Worm (Caenorhabditis elegans) whole organism, L4 larva: ENCODE measurements around the gene inx-11.

ENCODE experiments used
- D1046.2 ChIP-seq: fragments of 200-800 bp; sonication (Bioruptor generic); IDR thresholded peaks from 2 replicates; pipeline ENCODE4 v1.3.6; 2022; ENCODE audit warnings: missing genetic modification characterization, missing compliant biosample characterization
- F37D6.2 ChIP-seq: sonication (generic microtip); optimal IDR thresholded peaks from 2 replicates; lab custom pipeline; 2016; ENCODE audit warnings: mild to moderate bottlenecking, missing genetic modification characterization, missing compliant biosample characterization
- T20F7.1 ChIP-seq: fragments of 200-800 bp; sonication (Bioruptor generic); optimal IDR thresholded peaks from 2 replicates; lab custom pipeline; 2018; ENCODE audit warnings: mild to moderate bottlenecking, missing genetic modification characterization, missing compliant biosample characterization
- T26A8.4 ChIP-seq: fragments of 200-800 bp; sonication (Bioruptor generic); IDR thresholded peaks from 2 replicates; pipeline ENCODE4 v1.3.6; 2022; ENCODE audit warnings: missing genetic modification characterization, missing compliant biosample characterization
- Y105C5A.15 ChIP-seq: fragments of 200-800 bp; sonication (Bioruptor generic); IDR thresholded peaks from 2 replicates; pipeline ENCODE4 v1.3.6; 2022; ENCODE audit warnings: missing genetic modification characterization, missing compliant biosample characterization
- Y48G9A.11 ChIP-seq: fragments of 200-800 bp; sonication (Bioruptor generic); IDR thresholded peaks from 2 replicates; pipeline ENCODE4 v1.3.6; 2022; ENCODE audit warnings: missing genetic modification reagents, missing genetic modification characterization, missing compliant biosample characterization
- Y5F2A.4 ChIP-seq: fragments of 200-800 bp; sonication (Bioruptor generic); optimal IDR thresholded peaks from 2 replicates; lab custom pipeline; 2018; ENCODE audit warnings: mild to moderate bottlenecking, missing genetic modification characterization, missing compliant biosample characterization
- Y75B8A.6 ChIP-seq: fragments of 200-800 bp; sonication (Bioruptor generic); IDR thresholded peaks from 2 replicates; pipeline ENCODE4 v1.3.6; 2022; ENCODE audit warnings: missing genetic modification reagents, missing genetic modification characterization, missing compliant biosample characterization
- aha-1 ChIP-seq: fragments of 150-350 bp; peaks from one replicate; lab custom pipeline; 2014; ENCODE audit warnings: missing biosample characterization, missing genetic modification characterization
- ceh-28 ChIP-seq: fragments of 150-350 bp; optimal IDR thresholded peaks from 2 replicates; lab custom pipeline; 2014; ENCODE audit warnings: missing biosample characterization, missing genetic modification reagents, missing genetic modification characterization
- ceh-62 ChIP-seq: sonication (generic microtip); optimal IDR thresholded peaks from 2 replicates; lab custom pipeline; 2017; ENCODE audit warnings: missing biosample characterization, missing genetic modification characterization
- cey-2 ChIP-seq: sonication (generic microtip); optimal IDR thresholded peaks from 3 replicates; lab custom pipeline; 2017; ENCODE audit warnings: missing genetic modification characterization, mild to moderate bottlenecking, missing compliant biosample characterization, antibody characterized with exemption, borderline replicate concordance; ENCODE audit not compliant: insufficient read depth
- ctbp-1 ChIP-seq: fragments of 200-800 bp; sonication (Bioruptor generic); IDR thresholded peaks from 2 replicates; pipeline ENCODE4 v1.3.6; 2022; ENCODE audit warnings: missing genetic modification reagents, missing genetic modification characterization, missing compliant biosample characterization
- daf-8 ChIP-seq: fragments of 200-800 bp; sonication (Bioruptor generic); IDR thresholded peaks from 2 replicates; pipeline ENCODE4 v1.3.6; 2022; ENCODE audit warnings: missing genetic modification characterization, missing compliant biosample characterization
- dmd-6 ChIP-seq: fragments of 200-800 bp; sonication (Bioruptor generic); IDR thresholded peaks from 2 replicates; pipeline ENCODE4 v1.3.6; 2022; ENCODE audit warnings: missing genetic modification reagents, missing genetic modification characterization, missing compliant biosample characterization
- dmd-8 ChIP-seq: fragments of 200-800 bp; sonication (Bioruptor generic); IDR thresholded peaks from 2 replicates; pipeline ENCODE4 v1.3.6; 2022; ENCODE audit warnings: missing genetic modification characterization, missing compliant biosample characterization
- dmd-9 ChIP-seq: fragments of 200-800 bp; sonication (Bioruptor generic); IDR thresholded peaks from 2 replicates; pipeline ENCODE4 v1.3.6; 2022; ENCODE audit warnings: missing genetic modification reagents, missing genetic modification characterization, missing compliant biosample characterization
- dpl-1 ChIP-seq: fragments of 150-350 bp; optimal IDR thresholded peaks from 2 replicates; lab custom pipeline; 2014; ENCODE audit warnings: missing biosample characterization, missing genetic modification reagents, missing genetic modification characterization
- fkh-10 ChIP-seq: fragments of 150-350 bp; optimal IDR thresholded peaks from 2 replicates; lab custom pipeline; 2014; ENCODE audit warnings: missing biosample characterization, missing genetic modification reagents, missing genetic modification characterization
- hif-1 ChIP-seq, 2 experiments: sonication (generic microtip); optimal IDR thresholded peaks; 2 replicates each; lab custom pipeline; 2016 to 2017; ENCODE audit warnings: missing compliant biosample characterization in 2 of 2, missing genetic modification characterization in 2 of 2, missing genetic modification reagents in 2 of 2, missing genotype in 2 of 2, mild to moderate bottlenecking in 1 of 2
- hlh-11 ChIP-seq: fragments of 200-800 bp; sonication (Bioruptor generic); optimal IDR thresholded peaks from 2 replicates; lab custom pipeline; 2018; ENCODE audit warnings: mild to moderate bottlenecking, missing genetic modification characterization, missing compliant biosample characterization
- hmg-1.1 ChIP-seq: fragments of 200-800 bp; sonication (Bioruptor generic); IDR thresholded peaks from 2 replicates; pipeline ENCODE4 v1.3.6; 2022; ENCODE audit warnings: missing genetic modification reagents, missing genetic modification characterization, missing compliant biosample characterization
- lim-7 ChIP-seq: fragments of 200-800 bp; sonication (Bioruptor generic); IDR thresholded peaks from 2 replicates; pipeline ENCODE4 v1.3.6; 2022; ENCODE audit warnings: missing genetic modification characterization, missing compliant biosample characterization
- lin-29 ChIP-seq: fragments of 200-800 bp; sonication (Bioruptor generic); IDR thresholded peaks from 2 replicates; pipeline ENCODE4 v1.3.6; 2022; ENCODE audit warnings: missing genetic modification reagents, missing genetic modification characterization, missing compliant biosample characterization
- lin-38 ChIP-seq: fragments of 200-800 bp; sonication (Bioruptor generic); IDR thresholded peaks from 2 replicates; pipeline ENCODE4 v1.3.6; 2022; ENCODE audit warnings: missing genetic modification reagents, missing genetic modification characterization, missing compliant biosample characterization
- lin-39 ChIP-seq: fragments of 150-350 bp; optimal IDR thresholded peaks from 2 replicates; lab custom pipeline; 2014; ENCODE audit warnings: missing biosample characterization, missing genetic modification reagents, missing genetic modification characterization
- lsy-2 ChIP-seq, 2 experiments: fragments of 150-350 bp in 1 of 2; sonication (generic microtip) in 1 of 2; optimal IDR thresholded peaks; 2 replicates each; lab custom pipeline; 2014 to 2017; ENCODE audit warnings: missing biosample characterization in 2 of 2, missing genetic modification characterization in 2 of 2
- madf-9 ChIP-seq: fragments of 200-800 bp; sonication (Bioruptor generic); conservative IDR thresholded peaks from 2 replicates; pipeline ENCODE4 v1.3.6; 2022; ENCODE audit warnings: missing genetic modification reagents, missing genetic modification characterization, missing compliant biosample characterization
- mdl-1 ChIP-seq, 2 experiments: fragments of 150-350 bp in 1 of 2; sonication (generic microtip) in 1 of 2; optimal IDR thresholded peaks; 2 replicates each; lab custom pipeline; 2014 to 2017; ENCODE audit warnings: missing biosample characterization in 2 of 2, missing genetic modification characterization in 2 of 2
- mep-1 ChIP-seq: fragments of 150-350 bp; sonication (generic microtip); optimal IDR thresholded peaks from 3 replicates; lab custom pipeline; 2014; ENCODE audit warnings: missing biosample characterization, missing genetic modification characterization
- mxl-2 ChIP-seq: fragments of 200-800 bp; sonication (Bioruptor generic); conservative IDR thresholded peaks from 2 replicates; pipeline ENCODE4 v1.3.6; 2022; ENCODE audit warnings: missing genetic modification reagents, missing genetic modification characterization, missing compliant biosample characterization
- mxl-3 ChIP-seq: fragments of 200-800 bp; sonication (Bioruptor generic); optimal IDR thresholded peaks from 2 replicates; lab custom pipeline; 2018; ENCODE audit warnings: mild to moderate bottlenecking, missing genetic modification characterization, missing compliant biosample characterization
- nhr-102 ChIP-seq: sonication (generic microtip); optimal IDR thresholded peaks from 2 replicates; lab custom pipeline; 2016; ENCODE audit warnings: mild to moderate bottlenecking, missing genetic modification characterization, moderate library complexity, missing compliant biosample characterization
- nhr-237 ChIP-seq: sonication (generic microtip); optimal IDR thresholded peaks from 2 replicates; lab custom pipeline; 2017; ENCODE audit warnings: missing biosample characterization, missing genetic modification characterization
- nhr-41 ChIP-seq: fragments of 200-800 bp; sonication (Bioruptor generic); IDR thresholded peaks from 2 replicates; pipeline ENCODE4 v1.3.6; 2022; ENCODE audit warnings: missing genetic modification reagents, missing genetic modification characterization, missing compliant biosample characterization
- nhr-48 ChIP-seq: sonication (generic microtip); optimal IDR thresholded peaks from 2 replicates; lab custom pipeline; 2016; ENCODE audit warnings: mild to moderate bottlenecking, missing genetic modification characterization, missing compliant biosample characterization
- nhr-6 ChIP-seq: fragments of 150-350 bp; optimal IDR thresholded peaks from 2 replicates; lab custom pipeline; 2014; ENCODE audit warnings: missing biosample characterization, missing genetic modification characterization
- nhr-76 ChIP-seq: fragments of 150-350 bp; optimal IDR thresholded peaks from 2 replicates; lab custom pipeline; 2014; ENCODE audit warnings: missing biosample characterization, missing genetic modification characterization
- pha-4 ChIP-seq, 2 experiments: fragments of 150-350 bp in 1 of 2; fragments of 200-800 bp in 1 of 2; sonication (Bioruptor generic) in 1 of 2; IDR thresholded peaks in 1 of 2; optimal IDR thresholded peaks in 1 of 2; 2 replicates each; pipeline versions ENCODE4 v1.3.6 to Lab custom; 2014 to 2022; ENCODE audit warnings: missing genetic modification characterization in 2 of 2, missing genetic modification reagents in 2 of 2, missing biosample characterization in 1 of 2, missing compliant biosample characterization in 1 of 2
- php-3 ChIP-seq: fragments of 200-800 bp; sonication (Bioruptor generic); IDR thresholded peaks from 2 replicates; pipeline ENCODE4 v1.3.6; 2022; ENCODE audit warnings: missing genetic modification reagents, missing genetic modification characterization, missing compliant biosample characterization
- rbr-2 ChIP-seq: sonication (generic microtip); optimal IDR thresholded peaks from 2 replicates; lab custom pipeline; 2016; ENCODE audit warnings: missing genotype, missing genetic modification characterization, missing compliant biosample characterization
- saeg-2 ChIP-seq: fragments of 200-800 bp; sonication (Bioruptor generic); IDR thresholded peaks from 2 replicates; pipeline ENCODE4 v1.3.6; 2022; ENCODE audit warnings: missing genetic modification reagents, missing genetic modification characterization, missing compliant biosample characterization
- sdz-12 ChIP-seq: fragments of 200-800 bp; sonication (Bioruptor generic); optimal IDR thresholded peaks from 2 replicates; lab custom pipeline; 2018; ENCODE audit warnings: mild to moderate bottlenecking, missing genetic modification characterization, missing compliant biosample characterization
- set-16 ChIP-seq: fragments of 200-800 bp; sonication (Bioruptor generic); IDR thresholded peaks from 2 replicates; pipeline ENCODE4 v1.3.6; 2022; ENCODE audit warnings: missing genetic modification reagents, missing genetic modification characterization, missing compliant biosample characterization
- snpc-4 ChIP-seq: fragments of 150-350 bp; optimal IDR thresholded peaks from 2 replicates; lab custom pipeline; 2014; ENCODE audit warnings: missing biosample characterization, missing genetic modification characterization
- spr-1 ChIP-seq: sonication (generic microtip); optimal IDR thresholded peaks from 2 replicates; lab custom pipeline; 2016; ENCODE audit warnings: mild to moderate bottlenecking, missing genetic modification characterization, missing compliant biosample characterization
- spr-3 ChIP-seq: fragments of 200-800 bp; sonication (Bioruptor generic); optimal IDR thresholded peaks from 2 replicates; lab custom pipeline; 2018; ENCODE audit warnings: mild to moderate bottlenecking, missing genetic modification characterization, missing compliant biosample characterization
- tra-1 ChIP-seq: fragments of 200-800 bp; sonication (Bioruptor generic); IDR thresholded peaks from 2 replicates; pipeline ENCODE4 v1.3.6; 2022; ENCODE audit warnings: missing genetic modification reagents, missing genetic modification characterization, missing compliant biosample characterization
- zag-1 ChIP-seq: fragments of 150-350 bp; optimal IDR thresholded peaks from 2 replicates; lab custom pipeline; 2014; ENCODE audit warnings: missing biosample characterization, missing genetic modification characterization
- ztf-11 ChIP-seq: fragments of 150-350 bp; optimal IDR thresholded peaks from 2 replicates; lab custom pipeline; 2014; ENCODE audit warnings: missing biosample characterization, missing genetic modification characterization

Gene inx-11

DNA sequence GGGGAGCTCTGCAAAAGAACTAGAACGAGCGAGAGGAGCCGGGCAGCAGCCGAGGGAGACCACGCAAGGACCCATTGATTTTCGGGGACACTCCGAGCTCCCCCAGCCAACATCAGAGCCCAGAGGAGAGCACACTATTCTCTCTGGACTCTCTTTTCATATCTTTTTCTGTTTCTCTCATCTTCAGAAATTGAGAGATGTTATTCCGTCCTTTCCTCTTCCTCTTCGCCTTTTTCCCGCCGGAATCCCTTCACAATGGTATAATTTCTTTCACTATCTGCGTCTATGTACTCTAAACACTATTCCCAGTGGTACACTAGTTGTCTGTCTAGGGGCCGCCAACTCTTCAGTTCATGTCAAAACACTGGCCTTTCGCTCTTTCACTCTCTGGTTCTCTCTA lies 21.6 kb upstream of the inx-11 start:
- TF ChIP-seq cey-2 (tag; lab: Kevin White, UChicago) (no peak), spr-1 (tag; lab: Kevin White, UChicago) (no peak), T26A8.4 (GFP tag; lab: Robert Waterston, UW) (0 out of 2 replicates have a peak, but pooled peaks have one; percentile 45), spr-3 (no peak), sdz-12 (no peak), zag-1 (tag; lab: Kevin White, UChicago) (peak; percentile 14), ceh-62 (tag; lab: Kevin White, UChicago) (no peak), hmg-1.1 (GFP tag; lab: Robert Waterston, UW) (peak; percentile 85), pha-4 (GFP tag; IDR thresholded peaks at IDR 0.05; lab: Robert Waterston, UW) (peak; percentile 36; the same call in 1 of the 2 replicates), pha-4 (tag; optimal IDR thresholded peaks at IDR 0.05; lab: Kevin White, UChicago) (no peak), dmd-9 (GFP tag; lab: Robert Waterston, UW) (no peak), lsy-2 (tag; optimal IDR thresholded peaks at IDR 0.05; lab: Kevin White, UChicago) (peak; percentile 34 to 67), lin-29 (GFP tag; lab: Robert Waterston, UW) (no peak), dpl-1 (GFP tag; lab: Kevin White, UChicago) (peak; percentile 57), nhr-237 (tag; lab: Kevin White, UChicago) (no peak), tra-1 (no peak), madf-9 (no peak), dmd-6 (GFP tag; lab: Robert Waterston, UW) (peak; percentile 60), F37D6.2 (tag; lab: Kevin White, UChicago) (peak; percentile 67), rbr-2 (tag; lab: Kevin White, UChicago) (peak; percentile 92), snpc-4 (tag; lab: Kevin White, UChicago) (no peak), Y48G9A.11 (no peak), Y105C5A.15 (GFP tag; lab: Robert Waterston, UW) (no peak), ztf-11 (tag; lab: Kevin White, UChicago) (no peak), daf-8 (GFP tag; lab: Robert Waterston, UW) (no peak), nhr-41 (no peak), saeg-2 (GFP tag; lab: Robert Waterston, UW) (0 out of 2 replicates have a peak, but pooled peaks have one; percentile 27), hlh-11 (peak; percentile 74), nhr-102 (tag; lab: Kevin White, UChicago) (no peak), hif-1 (tag; optimal IDR thresholded peaks at IDR 0.05; lab: Kevin White, UChicago) (peak in 1 of 2 experiments; percentile 61), mep-1 (tag; lab: Kevin White, UChicago) (peak; percentile 76), aha-1 (tag; lab: Kevin White, UChicago) (no peak), Y5F2A.4 (GFP tag; lab: Kevin White, UChicago) (no peak), nhr-76 (tag; lab: Kevin White, UChicago) (no peak), php-3 (GFP tag; lab: Robert Waterston, UW) (no peak), nhr-48 (tag; lab: Kevin White, UChicago) (peak; percentile 46), mxl-3 (GFP tag; lab: Kevin White, UChicago) (peak; percentile 40), T20F7.1 (GFP tag; lab: Kevin White, UChicago) (peak; percentile 34), Y75B8A.6 (GFP tag; lab: Robert Waterston, UW) (0 out of 2 replicates have a peak, but pooled peaks have one; percentile 29), mxl-2 (GFP tag; lab: Robert Waterston, UW) (no peak), set-16 (GFP tag; lab: Robert Waterston, UW) (peak; percentile 95), lim-7 (GFP tag; lab: Robert Waterston, UW) (no peak), lin-38 (no peak), fkh-10 (GFP tag; lab: Kevin White, UChicago) (peak; percentile 94), D1046.2 (no peak), nhr-6 (tag; lab: Kevin White, UChicago) (peak; percentile 50), dmd-8 (GFP tag; lab: Robert Waterston, UW) (0 out of 2 replicates have a peak, but pooled peaks have one; percentile 36), ceh-28 (peak; percentile 31), lin-39 (tag; lab: Kevin White, UChicago) (no peak), mdl-1 (tag; optimal IDR thresholded peaks at IDR 0.05; lab: Kevin White, UChicago) (peak in 1 of 2 experiments; percentile 68), ctbp-1 (GFP tag; lab: Robert Waterston, UW) (peak; percentile 96)
